Worm (Caenorhabditis elegans) whole organism, early embryonic: Measurements from ENCODE around the gene F35F11.2.

Experiments used
- B0310.2 ChIP-seq: sonication (generic microtip); optimal IDR thresholded peaks from 2 replicates; lab custom pipeline; 2016; ENCODE audit warnings: mild to moderate bottlenecking, missing genetic modification characterization, missing compliant biosample characterization
- ama-1 ChIP-seq: fragments of 150-350 bp; optimal IDR thresholded peaks from 2 replicates; lab custom pipeline; 2014
- ceh-13 ChIP-seq: fragments of 200-800 bp; sonication (Bioruptor generic); optimal IDR thresholded peaks from 2 replicates; lab custom pipeline; 2018; ENCODE audit warnings: mild to moderate bottlenecking, missing genetic modification characterization, missing compliant biosample characterization
- ceh-36 ChIP-seq: sonication (generic microtip); optimal IDR thresholded peaks from 2 replicates; lab custom pipeline; 2016; ENCODE audit warnings: missing genetic modification characterization, inconsistent platforms, missing compliant biosample characterization
- ets-7 ChIP-seq: sonication (generic microtip); optimal IDR thresholded peaks from 2 replicates; lab custom pipeline; 2016; ENCODE audit warnings: missing genotype, missing genetic modification characterization, missing compliant biosample characterization
- flt-1 ChIP-seq: fragments of 200-800 bp; sonication (Bioruptor generic); IDR thresholded peaks from 2 replicates; pipeline ENCODE4 v1.3.6; 2022; ENCODE audit warnings: missing genetic modification characterization, missing compliant biosample characterization
- hmbx-1 ChIP-seq: sonication (generic microtip); optimal IDR thresholded peaks from 2 replicates; lab custom pipeline; 2016; ENCODE audit warnings: mild to moderate bottlenecking, missing genetic modification characterization, missing compliant biosample characterization
- hmg-4 ChIP-seq: fragments of 200-800 bp; sonication (Bioruptor generic); optimal IDR thresholded peaks from 2 replicates; lab custom pipeline; 2018; ENCODE audit warnings: mild to moderate bottlenecking, missing genetic modification characterization, missing compliant biosample characterization
- pes-1 ChIP-seq: fragments of 200-800 bp; sonication (Bioruptor generic); IDR thresholded peaks from 2 replicates; pipeline ENCODE4 v1.3.6; 2022; ENCODE audit warnings: missing genetic modification reagents, missing genetic modification characterization, missing compliant biosample characterization
- scrt-1 ChIP-seq: fragments of 200-800 bp; sonication (Bioruptor generic); IDR thresholded peaks from 2 replicates; pipeline ENCODE4 v1.3.6; 2022; ENCODE audit warnings: missing genetic modification characterization, missing compliant biosample characterization
- sea-1 ChIP-seq: fragments of 200-800 bp; sonication (Bioruptor generic); conservative IDR thresholded peaks from 2 replicates; pipeline ENCODE4 v1.3.6; 2022; ENCODE audit warnings: missing genetic modification characterization, missing compliant biosample characterization
- tra-4 ChIP-seq: sonication (generic microtip); optimal IDR thresholded peaks from 2 replicates; lab custom pipeline; 2017; ENCODE audit warnings: missing genetic modification characterization, missing compliant biosample characterization

- no peak for TF ChIP-seq ets-7 (tag; lab: Kevin White, UChicago)
- no peak for TF ChIP-seq tra-4 (tag; lab: Kevin White, UChicago)
- TF ChIP-seq B0310.2 (tag; lab: Kevin White, UChicago) = no peak
- no peak for TF ChIP-seq ama-1
- no peak for TF ChIP-seq hmg-4 (GFP tag; lab: Kevin White, UChicago)
- TF ChIP-seq scrt-1 (GFP tag; lab: Robert Waterston, UW) = no peak
- TF ChIP-seq ceh-36 (tag; lab: Kevin White, UChicago) = no peak
- no peak for TF ChIP-seq flt-1
- TF ChIP-seq ceh-13 = no peak
- no peak for TF ChIP-seq hmbx-1 (tag; lab: Kevin White, UChicago)
- no peak for TF ChIP-seq pes-1 (GFP tag; lab: Robert Waterston, UW)
- TF ChIP-seq sea-1 (GFP tag; lab: Robert Waterston, UW) = no peak
Measured at ce11 chrIV:4013621-4014020, 26.5 kb upstream of the F35F11.2 start.
